Fruit fly (Drosophila melanogaster) S2 (cell line): ENCODE data around the gene Ssu72.

Experiments used
- CG8478 ChIP-seq: fragments of >200 bp; optimal IDR thresholded peaks from 2 replicates; lab custom pipeline; 2018
- CTCF ChIP-seq, 2 experiments: fragments of >200 bp; optimal IDR thresholded peaks; 2 replicates each; lab custom pipeline; 2018

Ssu72 gene

DNA sequence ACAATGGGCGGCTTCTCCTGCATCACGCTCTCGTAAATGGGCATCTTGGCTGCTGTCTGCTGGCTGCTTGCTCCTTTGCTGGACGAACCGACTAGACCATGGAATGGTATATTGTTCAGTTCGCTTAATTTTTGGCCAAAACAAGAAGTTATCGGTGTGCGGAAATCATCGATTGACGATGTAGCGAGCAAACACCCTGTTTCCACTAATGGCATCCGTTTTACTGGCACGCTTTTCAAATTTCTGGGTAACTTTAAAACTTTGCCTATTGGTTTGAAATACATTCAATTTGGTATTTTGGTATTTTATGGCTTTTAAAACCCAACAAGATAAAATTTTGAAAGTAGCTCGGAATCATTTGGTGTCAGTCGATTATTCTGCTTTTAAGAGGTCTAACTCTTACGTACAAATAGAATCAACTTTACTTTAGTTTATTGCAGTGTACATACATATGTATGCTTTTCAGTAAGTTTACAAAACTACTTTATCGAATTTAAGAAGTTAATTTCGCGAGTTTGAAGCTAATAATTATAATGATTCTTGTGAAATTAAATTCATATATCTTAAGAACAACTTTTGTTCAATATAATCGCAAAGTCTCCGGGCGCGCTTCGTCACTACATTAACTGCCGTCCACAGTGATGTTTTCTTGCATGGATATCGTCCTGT is 18.4 kb upstream of the Ssu72 start, which contains the start of gene Arp10:
Arp10 (minus strand) TSS at position 304 of the 669 bp plus-strand sequence.
- TF ChIP-seq CG8478 (lab: Kevin White, UChicago): no peak

dm6 chrX:19651757-19652419 is 12.5 kb upstream of the Ssu72 start, which contains the start of the genes Ranbp21 and Elys:
Ranbp21 (minus strand) TSS chrX:19652269.
Elys (plus strand) TSS chrX:19652305.
- TF ChIP-seq CG8478 (lab: Kevin White, UChicago): no peak
- peak in 1 of 2 experiments; percentile 23 for TF ChIP-seq CTCF (optimal IDR thresholded peaks at IDR 0.05; lab: Kevin White, UChicago)

dm6 chrX:19662583-19663195 is 1.7 kb upstream of the Ssu72 start:
- TF ChIP-seq CTCF (optimal IDR thresholded peaks at IDR 0.05; lab: Kevin White, UChicago) (no peak), CG8478 (lab: Kevin White, UChicago) (no peak)

DNA sequence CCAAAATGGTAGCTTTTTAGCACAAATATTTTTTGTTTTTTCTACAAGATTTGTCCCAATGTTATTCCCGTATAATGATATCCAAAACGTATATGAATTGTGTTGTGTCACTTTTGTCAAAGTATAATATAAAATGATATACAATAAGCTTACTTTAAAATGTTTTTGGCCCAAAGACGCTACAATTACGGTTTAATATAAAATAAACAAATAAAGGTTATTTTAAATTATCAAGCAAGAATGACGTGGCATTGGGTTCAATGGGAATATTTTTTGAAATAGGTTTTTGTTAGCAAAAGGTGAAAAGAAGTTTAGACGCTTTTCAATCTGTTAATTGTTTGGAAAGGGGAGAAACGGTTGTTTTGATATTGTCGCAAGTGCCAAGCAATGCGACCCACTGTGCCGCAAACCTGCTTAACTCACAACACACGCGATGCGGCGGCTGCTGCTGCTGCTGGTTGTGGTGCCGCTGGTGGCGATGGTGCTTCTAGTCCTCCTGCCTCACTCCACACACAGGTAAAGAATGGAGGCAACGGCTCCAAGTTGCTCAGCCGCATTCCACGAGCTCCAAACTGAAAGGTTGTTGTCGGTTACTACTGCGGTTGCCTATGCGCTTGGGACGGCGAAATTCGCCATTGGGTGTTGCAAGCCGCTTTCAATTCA is 1.0 kb upstream of the Ssu72 start:
- TF ChIP-seq CTCF (optimal IDR thresholded peaks at IDR 0.05; lab: Kevin White, UChicago) (no peak), CG8478 (lab: Kevin White, UChicago) (no peak)

dm6 chrX:19665684-19666141 is 1.4 kb downstream of the Ssu72 start:
- TF ChIP-seq CTCF (optimal IDR thresholded peaks at IDR 0.05; lab: Kevin White, UChicago) (no peak), CG8478 (lab: Kevin White, UChicago) (no peak)

dm6 chrX:19666991-19667409 is 2.6 kb downstream of the Ssu72 start, which contains the start of gene Zw:
Zw (plus strand) TSS chrX:19667252.
- no peak for TF ChIP-seq CG8478 (lab: Kevin White, UChicago)
- no peak for TF ChIP-seq CTCF (optimal IDR thresholded peaks at IDR 0.05; lab: Kevin White, UChicago)

DNA sequence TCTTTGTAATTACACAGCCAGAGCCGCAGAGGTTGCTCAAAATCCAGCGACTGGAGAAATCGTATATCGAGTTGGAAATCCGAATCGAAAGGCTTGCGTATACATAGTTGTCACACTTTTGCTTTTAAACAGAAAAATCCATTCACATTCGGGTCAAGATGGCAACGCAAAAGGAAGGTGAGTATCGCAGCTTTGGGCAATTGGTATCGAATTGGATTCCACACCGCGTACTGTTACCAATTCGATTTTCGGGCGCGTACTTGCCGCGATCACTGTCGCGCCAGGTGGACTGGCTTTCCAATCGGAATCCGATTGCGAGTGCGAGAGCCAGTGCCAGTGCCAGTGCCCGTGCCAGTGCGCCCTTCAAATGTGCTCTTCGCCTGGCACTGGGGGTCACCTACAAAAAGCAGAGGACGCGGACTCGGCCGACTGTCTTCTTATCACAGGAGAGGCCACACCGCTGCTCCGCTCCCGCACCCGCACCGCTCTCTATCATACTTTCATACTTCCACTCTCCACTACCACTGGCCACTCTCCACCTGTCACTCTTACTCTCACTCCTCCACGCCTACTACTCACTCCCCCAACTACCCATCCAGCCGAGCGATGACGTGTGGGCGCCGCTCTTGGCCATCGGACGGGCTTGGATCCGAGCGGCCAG is 3.2 kb downstream of the Ssu72 start:
- TF ChIP-seq CG8478 (lab: Kevin White, UChicago) (no peak), CTCF (optimal IDR thresholded peaks at IDR 0.05; lab: Kevin White, UChicago) (no peak)

- no peak for TF ChIP-seq CG8478 (lab: Kevin White, UChicago)
- peak in 1 of 2 experiments; percentile 29 for TF ChIP-seq CTCF (optimal IDR thresholded peaks at IDR 0.05; lab: Kevin White, UChicago)
Measured at dm6 chrX:19668405-19668804, 4.0 kb downstream of the Ssu72 start.

- no peak for TF ChIP-seq CG8478 (lab: Kevin White, UChicago)
- TF ChIP-seq CTCF (optimal IDR thresholded peaks at IDR 0.05; lab: Kevin White, UChicago): no peak
Measured at dm6 chrX:19675662-19676061, 11.3 kb downstream of the Ssu72 start, which contains the start of gene et. et (minus strand) TSS chrX:19675891.

DNA sequence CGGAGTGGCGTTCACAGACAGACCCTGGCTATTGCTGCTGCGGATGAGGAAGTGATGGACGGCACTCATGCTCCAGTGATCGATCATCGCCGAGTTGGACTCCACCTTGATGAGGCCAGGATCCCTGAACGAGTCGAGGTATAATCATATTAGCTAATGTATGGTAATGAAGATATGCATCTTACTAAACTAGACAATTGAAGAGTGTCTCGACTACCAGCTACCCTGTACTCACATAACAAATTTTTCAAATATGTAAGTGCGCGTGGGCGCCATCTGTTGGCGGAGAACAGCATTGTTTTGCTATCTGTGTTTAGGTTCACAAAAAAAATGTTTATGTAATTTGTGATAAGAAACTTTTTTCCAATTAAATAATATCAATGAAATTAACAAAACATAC is 14.8 kb downstream of the Ssu72 start:
- TF ChIP-seq CTCF (optimal IDR thresholded peaks at IDR 0.05; lab: Kevin White, UChicago) (peak; percentile 48 to 65), CG8478 (lab: Kevin White, UChicago) (no peak)

dm6 chrX:19683040-19683875 is 18.9 kb downstream of the Ssu72 start, which contains the start of the genes dome and Ubqn:
dome (minus strand) TSS chrX:19683518.
Ubqn (plus strand) TSS chrX:19683808.
- peak; percentile 64 to 83 for TF ChIP-seq CTCF (optimal IDR thresholded peaks at IDR 0.05; lab: Kevin White, UChicago)
- no peak for TF ChIP-seq CG8478 (lab: Kevin White, UChicago)

DNA sequence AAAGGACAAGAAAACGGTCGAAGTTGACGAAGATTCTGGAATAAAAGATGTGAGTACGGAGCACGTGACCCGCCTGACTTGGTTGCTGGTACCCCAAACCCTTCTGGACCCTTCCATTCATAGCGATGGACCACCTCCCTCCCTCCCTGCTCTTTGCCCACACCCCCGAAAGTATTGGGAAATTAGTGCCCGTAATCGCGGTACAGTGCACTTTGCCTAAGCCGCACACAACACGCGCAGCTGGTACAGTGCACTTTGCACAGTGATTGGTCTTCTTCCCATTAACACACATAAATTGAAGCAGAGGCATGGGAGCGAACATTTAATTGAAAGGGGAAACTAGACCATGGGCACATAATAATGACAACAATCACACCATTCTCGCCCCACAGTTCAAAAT is 19.7 kb downstream of the Ssu72 start:
- TF ChIP-seq CG8478 (lab: Kevin White, UChicago) (no peak), CTCF (optimal IDR thresholded peaks at IDR 0.05; lab: Kevin White, UChicago) (no peak)

- TF ChIP-seq CTCF (optimal IDR thresholded peaks at IDR 0.05; lab: Kevin White, UChicago): no peak
- TF ChIP-seq CG8478 (lab: Kevin White, UChicago): no peak
Measured at dm6 chrX:19688848-19689247, 24.5 kb downstream of the Ssu72 start, which contains the start of gene CG14227. CG14227 (minus strand) TSS chrX:19688948.
